Fruit fly (Drosophila melanogaster): ENCODE data around the gene Acsx4.

DNA sequence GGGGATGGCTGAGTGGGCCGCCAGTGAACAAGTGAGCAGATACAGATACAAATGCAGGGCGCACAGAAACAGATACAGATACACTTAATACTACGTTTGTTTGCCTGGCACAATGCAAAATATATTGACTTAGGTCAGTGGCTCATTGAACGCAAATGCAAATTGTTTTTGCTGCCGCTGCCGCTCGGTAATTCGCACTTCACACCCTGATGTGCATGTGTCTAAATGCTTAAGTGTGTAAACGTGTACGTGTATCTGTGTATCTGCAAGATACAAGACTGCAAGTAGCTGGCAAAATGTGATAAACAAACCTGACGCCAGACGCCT lies 25.1 kb downstream of the Acsx4 start:
- no peak for TF ChIP-seq Blimp-1 (GFP tag; optimal IDR thresholded peaks at IDR 0.05)
- TF ChIP-seq CG7368 (GFP tag; optimal IDR thresholded peaks at IDR 0.05): no peak
- no peak for TF ChIP-seq CG11762 (GFP tag; optimal IDR thresholded peaks at IDR 0.05; ENCODE audit: insufficient read depth)

Measured in whole organism, prepupa.